Fruit fly (Drosophila melanogaster) Kc167 (cell line): ENCODE measurements around the gene Fit2.

ENCODE experiments used
- Myc ChIP-seq: fragments of >200 bp; optimal IDR thresholded peaks from 2 replicates; lab custom pipeline; 2017; ENCODE audit warnings: missing external identifiers
- Sin3A ChIP-seq: fragments of >200 bp; optimal IDR thresholded peaks from 2 replicates; lab custom pipeline; 2018; ENCODE audit warnings: missing external identifiers
- h ChIP-seq: fragments of >200 bp; optimal IDR thresholded peaks from 3 replicates; lab custom pipeline; 2018; ENCODE audit warnings: missing external identifiers
- insv ChIP-seq: fragments of >200 bp; optimal IDR thresholded peaks from 3 replicates; lab custom pipeline; 2018; ENCODE audit warnings: missing external identifiers
- psq ChIP-seq: fragments of >200 bp; optimal IDR thresholded peaks from 2 replicates; lab custom pipeline; 2017; ENCODE audit warnings: missing external identifiers
- ttk ChIP-seq: sonication (Bioruptor generic); optimal IDR thresholded peaks from 2 replicates; lab custom pipeline; 2017; ENCODE audit warnings: missing external identifiers

The Fit2 gene

dm6 chr3L:17007496-17007895 lies 16.6 kb upstream of the Fit2 start:
- no peak for TF ChIP-seq psq (lab: Kevin White, UChicago)
- no peak for TF ChIP-seq Sin3A (lab: Kevin White, UChicago)
- TF ChIP-seq insv: no peak
- no peak for TF ChIP-seq Myc (lab: Kevin White, UChicago)
- no peak for TF ChIP-seq ttk (lab: Kevin White, UChicago)
- TF ChIP-seq h: no peak

DNA sequence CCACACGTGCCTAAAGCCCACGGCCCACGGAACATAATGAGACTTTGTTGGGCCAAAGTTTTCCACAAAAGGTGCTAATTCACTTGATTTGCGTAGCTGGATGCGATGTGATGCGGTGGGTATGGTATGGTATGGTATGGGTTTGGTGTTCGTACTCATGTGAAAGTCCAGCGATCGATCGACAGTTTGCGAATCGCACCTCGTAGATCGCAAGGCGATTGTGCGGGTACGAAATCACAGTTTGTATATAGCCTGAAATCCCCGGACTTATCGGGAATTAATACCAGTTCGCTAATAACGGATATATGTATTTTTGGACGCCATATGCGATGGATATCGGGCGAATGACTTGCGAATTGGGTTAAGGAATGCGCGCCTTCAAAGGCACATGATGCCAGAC lies 16.2 kb upstream of the Fit2 start:
- TF ChIP-seq psq (lab: Kevin White, UChicago) (no peak), ttk (lab: Kevin White, UChicago) (no peak)

- no peak for TF ChIP-seq psq (lab: Kevin White, UChicago)
- TF ChIP-seq insv: no peak
These were observed 15.2 kb upstream of the Fit2 start for dm6 chr3L:17008911-17009364.

- TF ChIP-seq ttk (lab: Kevin White, UChicago) (no peak), insv (no peak), Myc (lab: Kevin White, UChicago) (no peak), h (no peak), Sin3A (lab: Kevin White, UChicago) (no peak), psq (lab: Kevin White, UChicago) (no peak)
These were observed 14.2 kb upstream of the Fit2 start for dm6 chr3L:17009715-17010491.

DNA sequence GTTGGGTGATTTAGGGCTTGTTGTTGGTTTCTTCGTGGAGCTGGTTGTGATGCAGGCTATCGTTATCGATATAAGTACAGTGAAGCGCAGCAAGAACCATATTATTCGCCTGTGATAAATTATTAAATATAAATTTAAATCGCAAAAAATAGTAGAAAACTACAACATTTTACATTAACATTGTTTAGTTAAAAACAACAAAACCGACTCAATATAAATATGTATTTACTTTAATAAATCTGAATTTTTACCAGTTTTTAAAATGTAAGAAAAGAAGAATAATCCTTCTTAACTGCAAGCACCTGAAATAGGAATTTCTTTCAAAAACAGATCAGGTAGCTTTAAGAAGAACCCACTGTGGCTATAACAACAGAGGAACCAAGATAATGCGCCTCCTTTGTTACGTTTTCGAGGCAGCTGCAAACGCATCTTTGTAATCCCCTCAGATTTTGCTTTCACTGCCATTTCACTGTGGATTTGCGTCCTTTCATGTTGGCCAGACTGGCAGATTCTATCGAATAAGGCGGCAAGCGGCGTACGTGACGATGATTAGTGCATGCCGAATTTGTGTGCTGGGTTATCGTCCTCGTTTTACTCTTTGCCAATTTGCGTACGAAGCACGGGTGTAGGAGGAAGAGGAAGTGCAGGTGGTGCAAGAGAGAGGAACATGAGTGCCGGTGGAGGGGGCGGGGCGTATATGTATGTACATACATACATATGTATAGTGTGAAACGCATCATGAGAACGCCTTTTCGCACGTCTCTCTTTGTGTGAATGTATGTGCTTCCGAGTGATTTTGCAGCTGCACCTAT lies 13.4 kb upstream of the Fit2 start:
- no peak for TF ChIP-seq psq (lab: Kevin White, UChicago)
- TF ChIP-seq Sin3A (lab: Kevin White, UChicago): no peak
- no peak for TF ChIP-seq insv
- no peak for TF ChIP-seq ttk (lab: Kevin White, UChicago)
- TF ChIP-seq Myc (lab: Kevin White, UChicago): no peak
- no peak for TF ChIP-seq h

DNA sequence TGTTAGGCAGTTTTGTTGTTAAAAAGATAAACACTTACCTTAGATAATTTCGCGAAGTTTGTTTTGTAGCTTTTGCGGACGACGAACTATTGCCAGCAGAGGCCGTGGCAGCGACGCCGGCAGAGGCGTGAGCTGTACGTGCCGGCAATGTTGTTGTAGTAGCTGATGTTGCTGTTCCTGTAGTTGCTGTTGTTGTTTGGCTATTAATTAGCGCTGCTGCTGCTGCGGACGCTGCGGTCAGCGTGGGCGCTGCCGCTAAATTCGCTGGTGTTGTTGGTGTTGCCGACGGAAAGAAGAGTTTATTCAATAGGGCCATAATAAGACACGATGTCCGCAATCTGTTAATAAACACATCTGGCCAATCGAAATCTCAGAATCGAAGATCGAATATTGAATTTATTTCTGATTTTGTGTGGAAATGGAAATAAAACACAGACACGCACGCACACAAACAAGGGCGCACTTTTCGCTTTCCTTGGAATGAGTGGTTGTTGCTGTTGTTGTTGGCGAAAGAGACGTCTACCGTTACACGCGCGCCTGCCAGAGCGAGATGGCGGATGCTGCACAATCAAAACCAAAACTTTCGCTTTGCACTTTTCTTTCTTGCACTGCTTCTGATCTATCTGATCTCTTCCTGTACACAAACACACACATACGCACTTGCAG lies 12.6 kb upstream of the Fit2 start:
- TF ChIP-seq insv (no peak), Myc (lab: Kevin White, UChicago) (no peak), psq (lab: Kevin White, UChicago) (no peak), Sin3A (lab: Kevin White, UChicago) (no peak), ttk (lab: Kevin White, UChicago) (no peak), h (no peak)

DNA sequence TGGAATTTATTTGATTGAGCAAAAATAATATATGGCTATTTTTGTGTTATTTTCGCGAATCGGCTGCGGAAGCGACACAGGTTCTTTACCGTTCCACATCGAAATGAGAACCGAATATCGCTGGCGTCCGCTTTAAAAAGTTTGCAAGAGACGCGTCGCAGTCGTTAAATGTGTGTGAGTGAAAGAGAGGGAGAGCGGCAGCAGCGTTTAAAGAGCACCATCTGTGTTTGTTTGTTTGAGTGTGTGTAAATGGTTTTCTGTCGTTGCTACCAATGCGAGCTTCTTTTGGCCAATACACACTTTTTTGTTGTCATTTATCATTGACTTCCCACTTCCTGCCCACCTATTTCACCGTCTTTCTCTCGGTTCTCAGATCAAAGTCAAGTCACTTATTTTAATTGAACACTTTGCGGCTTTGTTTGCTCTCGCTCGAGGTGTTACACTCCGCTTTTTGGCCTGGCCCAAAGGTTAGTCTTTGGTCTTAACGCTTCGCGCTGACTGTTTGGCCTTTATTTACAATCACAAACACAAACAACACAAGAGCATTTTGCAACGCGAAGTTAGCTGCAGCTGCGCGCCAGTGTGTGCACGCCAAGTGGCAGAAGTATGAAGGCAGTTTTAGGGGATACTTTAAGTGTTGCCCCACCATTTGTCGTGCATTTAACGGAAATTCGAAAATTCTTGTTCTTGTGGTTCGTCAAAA lies 12.0 kb upstream of the Fit2 start, which contains the start of gene CG3764:
TSS of gene CG3764 (minus strand) at position 549 of the 703 bp plus-strand sequence.
- TF ChIP-seq h: no peak
- no peak for TF ChIP-seq Sin3A (lab: Kevin White, UChicago)
- no peak for TF ChIP-seq ttk (lab: Kevin White, UChicago)
- TF ChIP-seq Myc (lab: Kevin White, UChicago): no peak
- TF ChIP-seq insv: no peak
- no peak for TF ChIP-seq psq (lab: Kevin White, UChicago)

DNA sequence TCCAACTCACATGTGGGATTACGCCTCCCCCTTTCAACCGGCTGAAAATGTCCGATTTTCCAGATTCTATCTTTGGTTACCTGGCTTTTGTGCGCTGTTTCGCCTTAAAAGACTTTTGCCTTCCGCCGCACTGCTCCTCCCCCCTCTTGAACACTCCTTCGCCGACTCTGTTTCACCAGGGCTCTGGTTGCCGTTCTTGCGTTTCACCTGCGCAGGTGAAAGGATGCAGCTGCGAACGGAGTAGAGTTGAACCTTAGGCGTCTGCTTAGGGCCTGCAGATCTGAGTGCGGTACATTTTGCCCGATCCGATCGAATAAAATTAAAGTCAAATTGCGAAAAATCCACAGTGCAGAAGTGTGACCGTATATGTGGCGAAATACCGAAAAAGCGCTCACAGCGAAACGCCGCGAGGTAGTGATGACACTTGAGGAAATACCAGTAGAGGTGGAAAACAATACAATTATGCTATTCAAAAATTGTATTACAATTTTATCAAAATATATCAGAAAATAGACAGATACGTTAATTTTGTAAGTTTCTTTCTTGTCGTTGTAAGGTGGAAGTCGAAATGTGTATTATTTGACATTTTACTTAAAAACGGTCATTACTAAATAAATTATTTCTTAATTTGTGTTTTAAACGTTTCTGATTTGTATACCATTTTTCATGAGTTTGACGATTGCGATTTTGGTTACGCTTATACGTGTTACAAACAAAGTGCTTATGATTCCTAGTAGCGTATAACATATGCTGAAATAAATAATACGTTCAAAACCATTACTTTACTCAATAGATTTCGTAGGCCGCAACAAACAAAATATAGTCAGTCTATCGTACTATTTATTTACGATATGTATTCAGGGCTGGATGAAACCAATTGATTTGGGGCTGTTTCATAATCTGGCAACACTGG lies 8.2 kb upstream of the Fit2 start, which contains the start of the genes CG6664 and CG7728:
TSS of gene CG6664 (minus strand) at position 518 of the 913 bp plus-strand sequence.
TSS of gene CG7728 (plus strand) at position 874 of the 913 bp plus-strand sequence.
- no peak for TF ChIP-seq insv
- no peak for TF ChIP-seq Myc (lab: Kevin White, UChicago)
- TF ChIP-seq ttk (lab: Kevin White, UChicago): no peak
- TF ChIP-seq psq (lab: Kevin White, UChicago): no peak
- TF ChIP-seq Sin3A (lab: Kevin White, UChicago): no peak
- no peak for TF ChIP-seq h

DNA sequence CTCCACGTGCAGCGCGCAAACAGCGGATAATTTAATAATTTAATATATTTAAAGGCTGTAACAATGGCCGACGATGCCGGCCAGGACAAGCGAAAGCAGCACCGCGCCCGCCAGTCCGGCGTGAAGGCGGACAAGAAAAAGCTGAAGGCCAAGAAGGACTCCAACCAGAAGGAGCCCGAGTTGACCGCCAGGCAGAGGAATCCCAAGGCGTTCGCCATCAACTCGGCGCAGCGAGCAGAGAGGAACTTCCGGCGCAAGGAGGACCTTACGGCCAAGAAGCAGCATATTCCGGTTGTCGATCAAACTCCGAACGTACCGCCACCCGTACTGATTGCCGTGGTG lies 7.6 kb upstream of the Fit2 start:
- TF ChIP-seq insv: no peak
- TF ChIP-seq h: no peak
- TF ChIP-seq Sin3A (lab: Kevin White, UChicago): no peak
- TF ChIP-seq ttk (lab: Kevin White, UChicago): no peak
- no peak for TF ChIP-seq psq (lab: Kevin White, UChicago)
- TF ChIP-seq Myc (lab: Kevin White, UChicago): no peak

DNA sequence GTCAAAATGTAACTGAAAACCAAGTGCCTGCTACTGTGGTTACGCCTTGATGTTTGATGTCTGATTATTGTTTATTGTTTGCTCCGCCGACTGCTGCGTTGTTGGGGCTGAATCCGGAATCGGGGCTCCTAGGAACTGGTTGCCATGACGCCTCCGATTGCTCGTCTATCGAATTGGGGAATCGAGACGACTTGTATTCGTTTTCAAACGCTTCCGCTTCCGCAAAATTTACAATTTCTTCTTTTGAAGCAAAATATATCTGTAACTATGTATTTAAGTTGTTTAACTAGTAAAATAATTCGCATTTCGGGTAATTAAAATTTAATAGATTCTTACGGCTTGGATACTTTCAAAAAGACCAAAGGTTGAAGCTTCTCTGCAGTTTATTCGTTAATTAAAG lies 1.4 kb upstream of the Fit2 start, which contains the start of gene CG6652:
TSS of gene CG6652 (minus strand) at position 101 of the 400 bp plus-strand sequence.
- no peak for TF ChIP-seq Myc (lab: Kevin White, UChicago)
- no peak for TF ChIP-seq Sin3A (lab: Kevin White, UChicago)
- TF ChIP-seq h: no peak
- no peak for TF ChIP-seq insv
- TF ChIP-seq psq (lab: Kevin White, UChicago): no peak
- TF ChIP-seq ttk (lab: Kevin White, UChicago): no peak
